Fruit fly (Drosophila melanogaster) whole organism, embryonic: ENCODE results near the gene senju.

ENCODE experiments used
- Antp ChIP-seq: fragments of 200-800 bp; sonication (Bioruptor generic); optimal IDR thresholded peaks from 3 replicates; lab custom pipeline; 2016; ENCODE audit warnings: missing biosample characterization, missing genetic modification characterization
- B-H2 ChIP-seq: fragments of 200-800 bp; sonication (Bioruptor generic); optimal IDR thresholded peaks from 2 replicates; lab custom pipeline; 2018; ENCODE audit warnings: missing biosample characterization, mild to moderate bottlenecking, missing genetic modification characterization
- Blimp-1 ChIP-seq: fragments of 200-800 bp; sonication (Bioruptor generic); optimal IDR thresholded peaks from 3 replicates; lab custom pipeline; 2018; ENCODE audit warnings: missing biosample characterization, missing genetic modification characterization, mild to moderate bottlenecking, moderate library complexity, missing genetic modification reagents
- CG10979 ChIP-seq: fragments of 200-800 bp; sonication (Bioruptor generic); optimal IDR thresholded peaks from 2 replicates; lab custom pipeline; 2018; ENCODE audit warnings: missing biosample characterization, mild to moderate bottlenecking, missing genetic modification characterization, moderate library complexity
- CG1233 ChIP-seq: fragments of 200-800 bp; sonication (Bioruptor generic); optimal IDR thresholded peaks from 4 replicates; lab custom pipeline; 2018; ENCODE audit warnings: missing biosample characterization, mild to moderate bottlenecking, missing genetic modification characterization
- CG12659 ChIP-seq: fragments of 200-800 bp; sonication (Bioruptor generic); optimal IDR thresholded peaks from 3 replicates; lab custom pipeline; 2017; ENCODE audit warnings: mild to moderate bottlenecking, missing biosample characterization, missing genetic modification reagents, missing genetic modification characterization
- CG14050 ChIP-seq: fragments of 200-800 bp; sonication (Bioruptor generic); IDR thresholded peaks from 3 replicates; pipeline ENCODE4 v1.3.6; 2022; ENCODE audit warnings: missing biosample characterization, missing genetic modification characterization
- CG15514 ChIP-seq: fragments of 200-800 bp; sonication (Bioruptor generic); optimal IDR thresholded peaks from 3 replicates; lab custom pipeline; 2017; ENCODE audit warnings: missing biosample characterization, missing genetic modification characterization, mild to moderate bottlenecking, moderate library complexity, missing genetic modification reagents
- CG16815 ChIP-seq: fragments of 200-800 bp; sonication (Bioruptor generic); optimal IDR thresholded peaks from 3 replicates; lab custom pipeline; 2017; ENCODE audit warnings: missing biosample characterization, mild to moderate bottlenecking, missing genetic modification characterization
- CG18619 ChIP-seq: fragments of 200-800 bp; sonication (Bioruptor generic); optimal IDR thresholded peaks from 3 replicates; lab custom pipeline; 2017; ENCODE audit warnings: missing biosample characterization, mild to moderate bottlenecking, missing genetic modification characterization
- CG4328 ChIP-seq: fragments of 200-800 bp; sonication (Bioruptor generic); optimal IDR thresholded peaks from 3 replicates; lab custom pipeline; 2017; ENCODE audit warnings: missing biosample characterization, missing genetic modification reagents, missing genetic modification characterization
- CG6254 ChIP-seq: fragments of 200-800 bp; sonication (Bioruptor generic); optimal IDR thresholded peaks from 3 replicates; lab custom pipeline; 2017; ENCODE audit warnings: mild to moderate bottlenecking, missing biosample characterization, missing genetic modification reagents, missing genetic modification characterization
- CG6765 ChIP-seq: fragments of 200-800 bp; sonication (Bioruptor generic); optimal IDR thresholded peaks from 3 replicates; lab custom pipeline; 2017; ENCODE audit warnings: missing biosample characterization, mild to moderate bottlenecking, missing genetic modification characterization
- CG6854 ChIP-seq: fragments of 200-800 bp; sonication (Bioruptor generic); optimal IDR thresholded peaks from 3 replicates; lab custom pipeline; 2017; ENCODE audit warnings: missing biosample characterization, mild to moderate bottlenecking, missing genetic modification characterization
- CG7357 ChIP-seq: fragments of 200-800 bp; sonication (Bioruptor generic); IDR thresholded peaks from 3 replicates; pipeline ENCODE4 v1.3.6; 2022; ENCODE audit warnings: missing biosample characterization, missing genetic modification characterization
- CG7963 ChIP-seq: fragments of 200-800 bp; sonication (Bioruptor generic); IDR thresholded peaks from 3 replicates; pipeline ENCODE4 v1.3.6; 2022; ENCODE audit warnings: missing biosample characterization, missing genetic modification characterization; ENCODE audit not compliant: partially characterized antibody
- CG8290 ChIP-seq, 3 experiments: fragments of 200-800 bp; sonication (Bioruptor generic); optimal IDR thresholded peaks; 2 replicates each; lab custom pipeline; 2016 to 2019; ENCODE audit warnings: missing biosample characterization in 3 of 3, missing genetic modification characterization in 3 of 3, mild to moderate bottlenecking in 2 of 3, moderate library complexity in 1 of 3
- CG9727 ChIP-seq: fragments of 200-800 bp; sonication (Bioruptor generic); optimal IDR thresholded peaks from 3 replicates; lab custom pipeline; 2017; ENCODE audit warnings: missing biosample characterization, mild to moderate bottlenecking, missing genetic modification characterization
- CG9797 ChIP-seq: fragments of 200-800 bp; sonication (Bioruptor generic); optimal IDR thresholded peaks from 3 replicates; lab custom pipeline; 2018; ENCODE audit warnings: missing biosample characterization, mild to moderate bottlenecking, missing genetic modification characterization
- E2f2 ChIP-seq: fragments of 200-800 bp; sonication (Bioruptor generic); IDR thresholded peaks from 2 replicates; pipeline ENCODE4 v1.3.6; 2022; ENCODE audit warnings: missing biosample characterization, missing genetic modification characterization
- Elba2 ChIP-seq: fragments of 200-800 bp; sonication (Bioruptor generic); optimal IDR thresholded peaks from 3 replicates; lab custom pipeline; 2016; ENCODE audit warnings: missing biosample characterization, missing genetic modification characterization
- Fer3 ChIP-seq: fragments of 200-800 bp; sonication (Bioruptor generic); optimal IDR thresholded peaks from 2 replicates; lab custom pipeline; 2018; ENCODE audit warnings: missing biosample characterization, mild to moderate bottlenecking, missing genetic modification characterization, moderate library complexity
- Jarid2 ChIP-seq: fragments of 200-800 bp; sonication (Bioruptor generic); optimal IDR thresholded peaks from 3 replicates; lab custom pipeline; 2017; ENCODE audit warnings: mild to moderate bottlenecking, missing biosample characterization, missing genetic modification reagents, missing genetic modification characterization
- Max ChIP-seq: fragments of 200-800 bp; sonication (Bioruptor generic); optimal IDR thresholded peaks from 2 replicates; lab custom pipeline; 2016; ENCODE audit warnings: missing biosample characterization, mild to moderate bottlenecking, missing genetic modification characterization
- NFAT ChIP-seq: fragments of 200-800 bp; sonication (Bioruptor generic); IDR thresholded peaks from 2 replicates; pipeline ENCODE4 v1.3.6; 2022; ENCODE audit warnings: missing biosample characterization, missing genetic modification characterization
- Rfx ChIP-seq: fragments of 200-800 bp; sonication (Bioruptor generic); IDR thresholded peaks from 2 replicates; pipeline ENCODE4 v1.3.6; 2022; ENCODE audit warnings: missing biosample characterization, missing genetic modification characterization
- Sin3A ChIP-seq: fragments of >200 bp; optimal IDR thresholded peaks from 2 replicates; lab custom pipeline; 2018
- Sox102F ChIP-seq: fragments of 200-800 bp; sonication (Bioruptor generic); optimal IDR thresholded peaks from 2 replicates; lab custom pipeline; 2018; ENCODE audit warnings: missing biosample characterization, mild to moderate bottlenecking, missing genetic modification characterization, moderate library complexity
- Spps ChIP-seq: fragments of 200-800 bp; sonication (Bioruptor generic); optimal IDR thresholded peaks from 2 replicates; lab custom pipeline; 2018; ENCODE audit warnings: missing biosample characterization, mild to moderate bottlenecking, missing genetic modification characterization
- Sry-β ChIP-seq: fragments of 200-800 bp; sonication (Bioruptor generic); optimal IDR thresholded peaks from 2 replicates; lab custom pipeline; 2018; ENCODE audit warnings: missing biosample characterization, mild to moderate bottlenecking, missing genetic modification characterization, moderate library complexity
- Trl ChIP-seq, 3 experiments: fragments of >200 bp in 2 of 3; fragments of 200-800 bp in 1 of 3; sonication (Bioruptor generic) in 1 of 3; optimal IDR thresholded peaks; 2 replicates in 1 of 3; 3 replicates in 2 of 3; lab custom pipeline; 2016 to 2017; ENCODE audit warnings: missing biosample characterization in 1 of 3, missing genetic modification characterization in 1 of 3
- bbx ChIP-seq: fragments of 200-800 bp; sonication (Bioruptor generic); IDR thresholded peaks from 2 replicates; pipeline ENCODE4 v1.3.6; 2022; ENCODE audit warnings: missing biosample characterization, missing genetic modification characterization; ENCODE audit not compliant: partially characterized antibody
- caup ChIP-seq: fragments of 200-800 bp; sonication (Bioruptor generic); optimal IDR thresholded peaks from 3 replicates; lab custom pipeline; 2017; ENCODE audit warnings: missing biosample characterization, mild to moderate bottlenecking, missing genetic modification characterization, moderate library complexity; ENCODE audit not compliant: severe bottlenecking
- chinmo ChIP-seq: fragments of 200-800 bp; sonication (Bioruptor generic); IDR thresholded peaks from 4 replicates; pipeline ENCODE4 v1.3.6; 2022; ENCODE audit warnings: missing biosample characterization, missing genetic modification characterization; ENCODE audit not compliant: partially characterized antibody
- chn ChIP-seq: fragments of 200-800 bp; sonication (Bioruptor generic); optimal IDR thresholded peaks from 2 replicates; lab custom pipeline; 2016; ENCODE audit warnings: missing biosample characterization, missing genetic modification characterization
- emc ChIP-seq: fragments of 200-800 bp; sonication (Bioruptor generic); optimal IDR thresholded peaks from 2 replicates; lab custom pipeline; 2016; ENCODE audit warnings: missing biosample characterization, missing genetic modification characterization
- esg ChIP-seq: fragments of 200-800 bp; sonication (Bioruptor generic); conservative IDR thresholded peaks from 2 replicates; pipeline ENCODE4 v1.3.6; 2022; ENCODE audit warnings: missing biosample characterization, missing genetic modification characterization
- eve ChIP-seq, 2 experiments: fragments of >200 bp; optimal IDR thresholded peaks; 2 replicates each; lab custom pipeline; 2017; ENCODE audit warnings: missing biosample characterization in 2 of 2, missing genetic modification characterization in 2 of 2
- h ChIP-seq: fragments of >200 bp; optimal IDR thresholded peaks from 2 replicates; lab custom pipeline; 2017
- hb ChIP-seq: fragments of 200-800 bp; sonication (Bioruptor generic); IDR thresholded peaks from 3 replicates; pipeline ENCODE4 v1.3.6; 2022; ENCODE audit warnings: missing biosample characterization, missing genetic modification characterization; ENCODE audit not compliant: partially characterized antibody
- knrl ChIP-seq: fragments of 200-800 bp; sonication (Bioruptor generic); IDR thresholded peaks from 3 replicates; pipeline ENCODE4 v1.3.6; 2022; ENCODE audit warnings: missing biosample characterization, missing genetic modification characterization; ENCODE audit not compliant: partially characterized antibody
- lilli ChIP-seq: fragments of 200-800 bp; sonication (Bioruptor generic); optimal IDR thresholded peaks from 3 replicates; lab custom pipeline; 2016; ENCODE audit warnings: missing biosample characterization, missing genetic modification characterization
- mam ChIP-seq: fragments of 200-800 bp; sonication (Bioruptor generic); optimal IDR thresholded peaks from 3 replicates; lab custom pipeline; 2016; ENCODE audit warnings: missing biosample characterization, missing genetic modification characterization
- org-1 ChIP-seq: fragments of 200-800 bp; sonication (Bioruptor generic); optimal IDR thresholded peaks from 2 replicates; lab custom pipeline; 2017; ENCODE audit warnings: missing biosample characterization, missing genetic modification characterization
- pfk ChIP-seq: fragments of 200-800 bp; sonication (Bioruptor generic); optimal IDR thresholded peaks from 2 replicates; lab custom pipeline; 2018; ENCODE audit warnings: missing biosample characterization, mild to moderate bottlenecking, missing genetic modification characterization, moderate library complexity
- pum ChIP-seq: fragments of 200-800 bp; sonication (Bioruptor generic); optimal IDR thresholded peaks from 2 replicates; lab custom pipeline; 2016; ENCODE audit warnings: missing biosample characterization, missing genetic modification characterization
- slp2 ChIP-seq: fragments of 200-800 bp; sonication (Bioruptor generic); optimal IDR thresholded peaks from 2 replicates; lab custom pipeline; 2016; ENCODE audit warnings: missing biosample characterization, missing genetic modification characterization
- stc ChIP-seq: fragments of 200-800 bp; sonication (Bioruptor generic); IDR thresholded peaks from 2 replicates; pipeline ENCODE4 v1.3.6; 2022; ENCODE audit warnings: missing biosample characterization, missing genetic modification characterization

senju gene

DNA sequence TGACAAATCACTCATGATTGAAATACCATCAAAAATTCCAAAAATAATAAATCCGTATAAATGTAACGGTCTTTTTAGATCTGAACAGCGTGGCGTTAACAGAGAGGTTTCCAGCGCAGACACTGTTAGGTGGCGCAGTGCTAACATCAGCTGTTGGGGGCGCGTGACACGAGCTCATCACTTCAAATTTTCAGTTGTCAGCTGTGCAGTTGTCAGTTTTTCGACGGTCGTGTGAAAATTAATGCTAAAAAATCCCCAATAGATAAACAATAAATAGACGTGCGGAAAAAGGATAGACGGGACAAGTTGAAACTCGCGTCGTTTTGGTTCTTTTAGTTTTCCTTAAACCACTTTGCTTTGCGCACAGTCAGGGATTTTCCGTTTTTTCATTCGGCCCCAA is 43.6 kb downstream of the senju start, which contains the start of gene CG4230 (continued):
- peak; percentile 36; the same call in 1 of the 2 replicates for TF ChIP-seq E2f2 (GFP tag; lab: Robert Waterston, UW)
- no peak for TF ChIP-seq Jarid2
- TF ChIP-seq Spps: no peak
- TF ChIP-seq, all 482 proteins: peak for 69

dm6 chr2L:5096761-5097160 is 44.1 kb downstream of the senju start:
- TF ChIP-seq NFAT (GFP tag; lab: Robert Waterston, UW) (no peak), CG6765 (peak; percentile 85), Sox102F (GFP tag; lab: Kevin White, UChicago) (no peak), h (lab: Kevin White, UChicago) (no peak), chinmo (no peak), slp2 (GFP tag; lab: Kevin White, UChicago) (no peak), CG4328 (GFP tag; lab: Kevin White, UChicago) (peak; percentile 70), CG14050 (GFP tag; lab: Robert Waterston, UW) (no peak), esg (GFP tag; lab: Robert Waterston, UW) (no peak), Max (no peak), bbx (GFP tag; lab: Robert Waterston, UW) (0 out of 2 replicates have a peak, but pooled peaks have one; percentile 13), knrl (GFP tag; lab: Robert Waterston, UW) (no peak), lilli (no peak), caup (GFP tag; lab: Kevin White, UChicago) (peak; percentile 72), CG6254 (GFP tag; lab: Kevin White, UChicago) (no peak), chn (GFP tag; lab: Kevin White, UChicago) (no peak), eve (GFP tag; optimal IDR thresholded peaks at IDR 0.05; lab: Kevin White, UChicago) (no peak), Sry-β (GFP tag; lab: Kevin White, UChicago) (no peak), org-1 (GFP tag; lab: Kevin White, UChicago) (no peak), CG16815 (GFP tag; lab: Kevin White, UChicago) (no peak), pfk (GFP tag; lab: Kevin White, UChicago) (peak; percentile 73), CG7963 (no peak), CG18619 (GFP tag; lab: Kevin White, UChicago) (no peak), CG15514 (peak; percentile 82), CG12659 (GFP tag; lab: Kevin White, UChicago) (no peak), Trl (optimal IDR thresholded peaks at IDR 0.05; lab: Kevin White, UChicago) (peak; percentile 33 to 34), Trl (GFP tag; optimal IDR thresholded peaks at IDR 0.05; lab: Kevin White, UChicago) (peak; percentile 23), CG8290 (GFP tag; optimal IDR thresholded peaks at IDR 0.05; lab: Kevin White, UChicago) (no peak), CG8290 (tag; optimal IDR thresholded peaks at IDR 0.05; lab: Kevin White, UChicago) (peak in 1 of 2 experiments; percentile 51), pum (GFP tag; lab: Kevin White, UChicago) (no peak), CG9797 (no peak), mam (no peak), Antp (GFP tag; lab: Kevin White, UChicago) (no peak), emc (GFP tag; lab: Kevin White, UChicago) (no peak), B-H2 (GFP tag; lab: Kevin White, UChicago) (peak; percentile 64), Blimp-1 (GFP tag; lab: Kevin White, UChicago) (no peak), Fer3 (tag; lab: Kevin White, UChicago) (peak; percentile 15), Sin3A (lab: Kevin White, UChicago) (no peak), CG1233 (GFP tag; lab: Kevin White, UChicago) (peak; percentile 52), hb (GFP tag; lab: Robert Waterston, UW) (no peak), CG10979 (tag; lab: Kevin White, UChicago) (no peak), Rfx (GFP tag; lab: Robert Waterston, UW) (0 out of 2 replicates have a peak, but pooled peaks have one; percentile 29), CG7357 (GFP tag; lab: Robert Waterston, UW) (no peak), CG6854 (GFP tag; lab: Kevin White, UChicago) (peak; percentile 81), stc (GFP tag; lab: Robert Waterston, UW) (0 out of 2 replicates have a peak, but pooled peaks have one; percentile 29), Elba2 (GFP tag; lab: Kevin White, UChicago) (no peak), CG9727 (GFP tag; lab: Kevin White, UChicago) (peak; percentile 9)
